Fruit fly (Drosophila melanogaster): ENCODE measurements around the gene ath.

The ath gene

DNA sequence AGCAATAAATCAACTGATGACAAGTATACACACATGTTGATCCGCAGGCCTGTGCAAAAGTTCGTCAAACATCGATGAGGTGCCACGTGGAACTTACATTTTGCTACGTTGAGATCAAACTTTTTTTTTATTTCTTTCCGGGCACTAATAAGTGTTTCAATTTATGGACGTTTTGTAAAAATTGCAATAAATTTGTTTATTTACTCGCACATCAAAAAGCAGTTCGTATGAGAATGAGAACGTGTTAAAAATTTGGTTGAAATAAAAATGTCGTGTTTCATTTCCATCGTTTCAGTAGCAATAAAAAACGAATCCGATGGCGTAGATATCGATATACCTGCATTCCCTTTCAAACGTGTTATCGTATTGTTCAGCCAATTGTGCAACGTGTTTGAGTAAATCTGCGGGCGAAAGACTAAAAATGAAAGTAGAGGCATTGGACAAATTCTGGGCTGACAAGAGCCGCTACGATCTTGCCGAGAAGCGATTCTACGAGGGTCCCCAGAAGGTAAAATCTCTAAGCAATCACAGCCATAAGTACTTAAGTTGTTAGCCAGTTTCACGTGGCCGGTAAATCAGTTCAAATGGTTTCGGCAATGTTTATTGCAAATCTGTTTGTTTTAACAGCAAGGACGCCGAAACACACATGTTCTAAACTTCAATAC lies 21.3 kb downstream of the ath start, which contains the start of gene eEF1delta:
TSS of gene eEF1delta (plus strand) at position 356 of the 665 bp plus-strand sequence.
- TF ChIP-seq Mnt (GFP tag; optimal IDR thresholded peaks at IDR 0.05): peak; percentile 68
- peak; percentile 18 for TF ChIP-seq bab1 (GFP tag; optimal IDR thresholded peaks at IDR 0.05)
- TF ChIP-seq cnc (optimal IDR thresholded peaks at IDR 0.05): peak in 1 of 2 experiments; percentile 3
- TF ChIP-seq CG11617 (GFP tag; optimal IDR thresholded peaks at IDR 0.05): peak; percentile 47
- TF ChIP-seq Clk (GFP tag; optimal IDR thresholded peaks at IDR 0.05): no peak
- no peak for TF ChIP-seq pad (GFP tag; optimal IDR thresholded peaks at IDR 0.05)

DNA sequence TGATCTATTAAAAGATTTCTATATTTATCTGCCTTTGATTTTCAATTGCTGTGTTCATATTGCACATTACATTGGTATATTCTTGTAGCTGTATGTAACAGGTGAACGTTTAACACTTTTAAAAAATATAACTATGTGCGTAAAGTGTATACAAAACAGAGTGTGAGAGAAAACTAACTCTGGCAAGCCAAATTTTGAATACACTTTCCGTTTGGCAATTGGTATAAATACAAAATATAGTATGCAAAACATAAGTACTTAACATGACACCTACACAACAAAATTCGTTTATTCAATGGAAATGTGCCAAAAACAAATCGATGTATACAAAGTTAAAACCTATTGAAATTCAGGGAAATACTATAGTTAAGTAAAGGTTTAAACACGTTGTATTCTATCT lies 21.9 kb downstream of the ath start:
- no peak for TF ChIP-seq ovo (GFP tag; optimal IDR thresholded peaks at IDR 0.05)
- no peak for TF ChIP-seq CG12768 (GFP tag; optimal IDR thresholded peaks at IDR 0.05)
- no peak for TF ChIP-seq CG7045 (GFP tag; optimal IDR thresholded peaks at IDR 0.05)
- peak; percentile 29 for TF ChIP-seq CG11617 (GFP tag; optimal IDR thresholded peaks at IDR 0.05)
- no peak for TF ChIP-seq Crg-1 (GFP tag; optimal IDR thresholded peaks at IDR 0.05)
- no peak for TF ChIP-seq Clk (GFP tag; optimal IDR thresholded peaks at IDR 0.05)
- no peak for TF ChIP-seq CG7101 (tag; optimal IDR thresholded peaks at IDR 0.05)
- TF ChIP-seq CG14711 (tag; optimal IDR thresholded peaks at IDR 0.05): no peak
- TF ChIP-seq kay (GFP tag; ENCODE audit: borderline replicate concordance): peak; percentile 91
- no peak for TF ChIP-seq CG1620 (GFP tag; optimal IDR thresholded peaks at IDR 0.05)
- no peak for TF ChIP-seq CG33017 (tag; optimal IDR thresholded peaks at IDR 0.05)
- TF ChIP-seq bab1 (GFP tag; optimal IDR thresholded peaks at IDR 0.05): no peak
- no peak for TF ChIP-seq Hr96 (GFP tag; optimal IDR thresholded peaks at IDR 0.05)
- TF ChIP-seq cic (GFP tag; optimal IDR thresholded peaks at IDR 0.05): peak; percentile 46
- no peak for TF ChIP-seq Mnt (GFP tag; optimal IDR thresholded peaks at IDR 0.05)
- TF ChIP-seq cnc (optimal IDR thresholded peaks at IDR 0.05): no peak
- TF ChIP-seq tj (GFP tag; optimal IDR thresholded peaks at IDR 0.05): no peak
- TF ChIP-seq CG5204 (GFP tag; optimal IDR thresholded peaks at IDR 0.05): no peak

- peak; percentile 80 for TF ChIP-seq pad (GFP tag; optimal IDR thresholded peaks at IDR 0.05)
- TF ChIP-seq Hr96 (GFP tag; optimal IDR thresholded peaks at IDR 0.05): no peak
- peak; percentile 72 for TF ChIP-seq cic (GFP tag; optimal IDR thresholded peaks at IDR 0.05)
- peak; percentile 35 for TF ChIP-seq CG12768 (GFP tag; optimal IDR thresholded peaks at IDR 0.05)
Measured at dm6 chr2L:10237725-10238446, 26.9 kb downstream of the ath start, which contains the start of gene mthl15. mthl15 (minus strand) TSS chr2L:10238317.

DNA sequence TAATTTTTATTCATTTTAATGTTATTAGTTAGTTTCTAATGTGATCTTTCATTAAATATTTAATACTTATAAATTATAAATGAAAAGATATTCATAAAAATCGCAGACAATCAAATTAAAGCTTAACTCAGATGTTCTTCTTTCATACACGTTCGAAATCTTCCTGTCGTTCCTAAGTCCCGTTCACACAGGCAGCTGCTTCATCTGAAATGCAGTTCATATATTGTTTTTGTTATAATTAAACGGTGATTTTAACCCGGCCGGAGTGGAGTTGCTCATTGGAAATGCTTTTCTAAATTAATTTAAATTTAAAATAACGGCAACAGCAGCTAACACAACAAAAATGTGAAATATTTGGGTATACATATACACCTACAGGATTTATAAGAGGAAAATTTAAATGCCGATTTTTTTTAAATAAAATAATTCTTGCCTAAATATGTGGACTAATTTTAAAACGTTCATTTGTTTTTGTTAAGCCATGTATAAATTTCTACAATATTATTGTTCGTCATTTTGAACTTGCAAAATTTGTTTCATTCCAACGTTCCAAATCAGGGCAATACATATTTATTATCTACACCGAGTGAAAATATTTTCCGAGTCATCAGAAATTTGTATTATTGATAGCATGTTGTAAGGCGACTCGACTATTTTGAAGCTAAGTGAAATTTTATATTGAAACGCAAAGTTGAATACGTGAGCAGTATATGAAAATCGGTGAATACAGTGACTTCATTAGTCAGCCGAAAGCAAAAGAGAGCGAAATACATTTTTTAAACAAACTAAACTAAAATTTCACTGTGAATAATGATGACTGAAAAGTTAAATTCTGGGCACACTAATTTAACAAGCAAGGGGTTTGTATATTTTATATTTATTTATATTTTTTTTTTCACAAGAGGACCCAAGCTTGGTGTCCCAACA lies 28.0 kb downstream of the ath start, which contains the start of gene me31B:
TSS of gene me31B (plus strand) at position 616 of the 927 bp plus-strand sequence.
- TF ChIP-seq tj (GFP tag; optimal IDR thresholded peaks at IDR 0.05) (peak; percentile 30), kay (GFP tag; ENCODE audit: borderline replicate concordance) (peak; percentile 70), CG5204 (GFP tag; optimal IDR thresholded peaks at IDR 0.05) (no peak)

dm6 chr2L:10246785-10247190 lies 35.8 kb downstream of the ath start, which contains the start of gene chico:
chico (minus strand) TSS chr2L:10247078.
- TF ChIP-seq kay (GFP tag; ENCODE audit: borderline replicate concordance): no peak
- no peak for TF ChIP-seq pad (GFP tag; optimal IDR thresholded peaks at IDR 0.05)
- no peak for TF ChIP-seq cnc (optimal IDR thresholded peaks at IDR 0.05)
- TF ChIP-seq CG12768 (GFP tag; optimal IDR thresholded peaks at IDR 0.05): no peak
- peak; percentile 32 for TF ChIP-seq CG14711 (tag; optimal IDR thresholded peaks at IDR 0.05)
- peak; percentile 27 for TF ChIP-seq ovo (GFP tag; optimal IDR thresholded peaks at IDR 0.05)
- peak; percentile 22 for TF ChIP-seq CG1620 (GFP tag; optimal IDR thresholded peaks at IDR 0.05)
- no peak for TF ChIP-seq Crg-1 (GFP tag; optimal IDR thresholded peaks at IDR 0.05)
- TF ChIP-seq tj (GFP tag; optimal IDR thresholded peaks at IDR 0.05): peak; percentile 14
- TF ChIP-seq Clk (GFP tag; optimal IDR thresholded peaks at IDR 0.05): no peak
- no peak for TF ChIP-seq CG33017 (tag; optimal IDR thresholded peaks at IDR 0.05)
- TF ChIP-seq Mnt (GFP tag; optimal IDR thresholded peaks at IDR 0.05): peak; percentile 94
- peak; percentile 44 for TF ChIP-seq bab1 (GFP tag; optimal IDR thresholded peaks at IDR 0.05)
- no peak for TF ChIP-seq CG7101 (tag; optimal IDR thresholded peaks at IDR 0.05)
- TF ChIP-seq toe (GFP tag; optimal IDR thresholded peaks at IDR 0.05): no peak
- no peak for TF ChIP-seq CG5204 (GFP tag; optimal IDR thresholded peaks at IDR 0.05)
- no peak for TF ChIP-seq CG7045 (GFP tag; optimal IDR thresholded peaks at IDR 0.05)
- no peak for TF ChIP-seq CG11617 (GFP tag; optimal IDR thresholded peaks at IDR 0.05)
- TF ChIP-seq Hr96 (GFP tag; optimal IDR thresholded peaks at IDR 0.05): no peak
- TF ChIP-seq cic (GFP tag; optimal IDR thresholded peaks at IDR 0.05): peak; percentile 66

Data from whole organism, adult.